Worm (Caenorhabditis elegans) whole organism, L1 larva: ENCODE results near the gene tsfm-1.
A peak's percentile ranks its signal among the peaks of the same experiment; 100 is the strongest.

Source experiments
- C04F5.9 ChIP-seq: sonication (generic microtip); optimal IDR thresholded peaks from 2 replicates; lab custom pipeline; 2016; ENCODE audit warnings: missing genetic modification characterization, missing compliant biosample characterization
- C16A3.4 ChIP-seq: fragments of 150-350 bp; optimal IDR thresholded peaks from 2 replicates; lab custom pipeline; 2014; ENCODE audit warnings: missing biosample characterization, missing genetic modification characterization
- F16B12.6 ChIP-seq: fragments of 150-350 bp; optimal IDR thresholded peaks from 2 replicates; lab custom pipeline; 2014; ENCODE audit warnings: missing biosample characterization, missing genetic modification characterization
- alr-1 ChIP-seq: fragments of 200-800 bp; sonication (Bioruptor generic); optimal IDR thresholded peaks from 2 replicates; lab custom pipeline; 2018; ENCODE audit warnings: borderline replicate concordance, mild to moderate bottlenecking, missing genetic modification characterization, missing compliant biosample characterization
- aly-2 ChIP-seq: fragments of 150-350 bp; optimal IDR thresholded peaks from 2 replicates; lab custom pipeline; 2014; ENCODE audit warnings: missing biosample characterization, missing genetic modification characterization
- blmp-1 ChIP-seq: fragments of 150-350 bp; optimal IDR thresholded peaks from 2 replicates; lab custom pipeline; 2014; ENCODE audit warnings: missing biosample characterization, missing genetic modification characterization
- ceh-82 ChIP-seq, 3 experiments: fragments of 150-350 bp in 1 of 3; sonication (generic microtip) in 2 of 3; optimal IDR thresholded peaks; 2 replicates each; lab custom pipeline; 2014 to 2017; ENCODE audit warnings: missing biosample characterization in 3 of 3, missing genetic modification characterization in 3 of 3
- ceh-90 ChIP-seq: sonication (generic microtip); optimal IDR thresholded peaks from 2 replicates; lab custom pipeline; 2016; ENCODE audit warnings: missing genetic modification characterization, missing compliant biosample characterization
- dpl-1 ChIP-seq, 3 experiments: fragments of 150-350 bp in 2 of 3; sonication (generic microtip) in 1 of 3; optimal IDR thresholded peaks; 2 replicates each; lab custom pipeline; 2014 to 2017; ENCODE audit warnings: missing biosample characterization in 3 of 3, missing genetic modification characterization in 3 of 3, missing genetic modification reagents in 3 of 3
- efl-1 ChIP-seq, 4 experiments: fragments of 150-350 bp; optimal IDR thresholded peaks in 3 of 4; peaks in 1 of 4; 1 replicate in 1 of 4; 2 replicates in 3 of 4; lab custom pipeline; 2014; ENCODE audit warnings: missing biosample characterization in 2 of 4, missing genetic modification characterization in 2 of 4, missing genetic modification reagents in 2 of 4
- efl-3 ChIP-seq: fragments of 200-800 bp; sonication (Bioruptor generic); optimal IDR thresholded peaks from 2 replicates; lab custom pipeline; 2018; ENCODE audit warnings: mild to moderate bottlenecking, missing genetic modification characterization, missing compliant biosample characterization
- elt-3 ChIP-seq, 6 experiments: fragments of 150-350 bp in 1 of 6; sonication (generic microtip); optimal IDR thresholded peaks; 2 replicates each; lab custom pipeline; 2017 to 2018; ENCODE audit warnings: missing biosample characterization in 6 of 6, missing genetic modification characterization in 6 of 6, inconsistent platforms in 1 of 6
- fkh-8 ChIP-seq: sonication (generic microtip); optimal IDR thresholded peaks from 2 replicates; lab custom pipeline; 2016; ENCODE audit warnings: mild to moderate bottlenecking, missing genetic modification characterization, missing compliant biosample characterization
- fos-1 ChIP-seq: fragments of 150-350 bp; optimal IDR thresholded peaks from 2 replicates; lab custom pipeline; 2014; ENCODE audit warnings: missing biosample characterization, missing genetic modification characterization
- grh-1 ChIP-seq: fragments of 200-800 bp; sonication (Bioruptor generic); IDR thresholded peaks from 2 replicates; pipeline ENCODE4 v1.3.6; 2022; ENCODE audit warnings: missing genetic modification reagents, missing genetic modification characterization, missing compliant biosample characterization
- hlh-4 ChIP-seq: sonication (generic microtip); optimal IDR thresholded peaks from 2 replicates; lab custom pipeline; 2016; ENCODE audit warnings: mild to moderate bottlenecking, missing genetic modification characterization, missing compliant biosample characterization
- hpl-2 ChIP-seq: fragments of 150-350 bp; optimal IDR thresholded peaks from 2 replicates; lab custom pipeline; 2014; ENCODE audit warnings: missing biosample characterization, missing genetic modification reagents, missing genetic modification characterization
- irx-1 ChIP-seq: sonication (generic microtip); optimal IDR thresholded peaks from 2 replicates; lab custom pipeline; 2016; ENCODE audit warnings: missing genetic modification characterization, missing compliant biosample characterization
- lin-13 ChIP-seq: fragments of 150-350 bp; optimal IDR thresholded peaks from 2 replicates; lab custom pipeline; 2014; ENCODE audit warnings: missing biosample characterization, missing genetic modification reagents, missing genetic modification characterization
- lin-14 ChIP-seq: fragments of 200-800 bp; sonication (Bioruptor generic); optimal IDR thresholded peaks from 2 replicates; lab custom pipeline; 2018; ENCODE audit warnings: mild to moderate bottlenecking, missing genetic modification characterization, moderate library complexity, missing compliant biosample characterization
- lin-15B ChIP-seq: fragments of 150-350 bp; sonication (generic microtip); optimal IDR thresholded peaks from 3 replicates; lab custom pipeline; 2014; ENCODE audit warnings: missing biosample characterization, missing genetic modification characterization
- lin-35 ChIP-seq, 2 experiments: fragments of 150-350 bp; optimal IDR thresholded peaks; 2 replicates each; lab custom pipeline; 2014; ENCODE audit warnings: missing biosample characterization in 2 of 2, missing genetic modification characterization in 2 of 2, missing genetic modification reagents in 2 of 2
- lir-3 ChIP-seq: sonication (generic microtip); optimal IDR thresholded peaks from 2 replicates; lab custom pipeline; 2016; ENCODE audit warnings: mild to moderate bottlenecking, missing genetic modification characterization, moderate library complexity, missing compliant biosample characterization; ENCODE audit not compliant: poor library complexity
- lsy-2 ChIP-seq, 2 experiments: fragments of 150-350 bp; optimal IDR thresholded peaks; 2 replicates each; lab custom pipeline; 2014; ENCODE audit warnings: missing biosample characterization in 2 of 2, missing genetic modification characterization in 2 of 2
- mab-9 ChIP-seq: fragments of 200-800 bp; sonication (Bioruptor generic); IDR thresholded peaks from 2 replicates; pipeline ENCODE4 v1.3.6; 2022; ENCODE audit warnings: missing genetic modification reagents, missing genetic modification characterization, missing compliant biosample characterization
- mep-1 ChIP-seq: fragments of 150-350 bp; optimal IDR thresholded peaks from 2 replicates; lab custom pipeline; 2014; ENCODE audit warnings: missing biosample characterization, missing genetic modification characterization
- nhr-20 ChIP-seq: sonication (generic microtip); optimal IDR thresholded peaks from 2 replicates; lab custom pipeline; 2016; ENCODE audit warnings: mild to moderate bottlenecking, missing genetic modification characterization, missing compliant biosample characterization
- nhr-237 ChIP-seq: fragments of 150-350 bp; optimal IDR thresholded peaks from 2 replicates; lab custom pipeline; 2014; ENCODE audit warnings: missing biosample characterization, missing genetic modification characterization
- nhr-47 ChIP-seq: sonication (generic microtip); optimal IDR thresholded peaks from 2 replicates; lab custom pipeline; 2016; ENCODE audit warnings: mild to moderate bottlenecking, missing genetic modification characterization, moderate library complexity, missing compliant biosample characterization
- nhr-71 ChIP-seq: sonication (generic microtip); optimal IDR thresholded peaks from 2 replicates; lab custom pipeline; 2016; ENCODE audit warnings: mild to moderate bottlenecking, missing genetic modification characterization, moderate library complexity, missing compliant biosample characterization
- nhr-76 ChIP-seq: sonication (generic microtip); optimal IDR thresholded peaks from 2 replicates; lab custom pipeline; 2017; ENCODE audit warnings: missing biosample characterization, missing genetic modification characterization
- nhr-77 ChIP-seq: fragments of 150-350 bp; optimal IDR thresholded peaks from 2 replicates; lab custom pipeline; 2014; ENCODE audit warnings: missing biosample characterization, missing genetic modification characterization
- nhr-85 ChIP-seq: sonication (generic microtip); peaks from one replicate; lab custom pipeline; 2016; ENCODE audit warnings: missing genetic modification characterization, inconsistent platforms, missing compliant biosample characterization
- nhr-90 ChIP-seq: sonication (generic microtip); optimal IDR thresholded peaks from 2 replicates; lab custom pipeline; 2016; ENCODE audit warnings: mild to moderate bottlenecking, missing genetic modification characterization, missing compliant biosample characterization; ENCODE audit not compliant: poor library complexity
- rnt-1 ChIP-seq: sonication (generic microtip); optimal IDR thresholded peaks from 2 replicates; lab custom pipeline; 2016; ENCODE audit warnings: mild to moderate bottlenecking, missing genetic modification characterization, moderate library complexity, missing compliant biosample characterization
- skn-1 ChIP-seq: fragments of 150-350 bp; optimal IDR thresholded peaks from 2 replicates; lab custom pipeline; 2014; ENCODE audit warnings: missing biosample characterization, missing genetic modification characterization
- snpc-4 ChIP-seq: fragments of 150-350 bp; optimal IDR thresholded peaks from 2 replicates; lab custom pipeline; 2014; ENCODE audit warnings: missing biosample characterization, missing genetic modification characterization
- snu-23 ChIP-seq: sonication (generic microtip); optimal IDR thresholded peaks from 2 replicates; lab custom pipeline; 2016; ENCODE audit warnings: missing genetic modification characterization, missing compliant biosample characterization
- sox-4 ChIP-seq: sonication (generic microtip); optimal IDR thresholded peaks from 2 replicates; lab custom pipeline; 2016; ENCODE audit warnings: missing genetic modification characterization, missing compliant biosample characterization
- sptf-1 ChIP-seq: fragments of 150-350 bp; optimal IDR thresholded peaks from 2 replicates; lab custom pipeline; 2014; ENCODE audit warnings: missing biosample characterization, missing genetic modification characterization
- swsn-7 ChIP-seq: sonication (generic microtip); optimal IDR thresholded peaks from 2 replicates; lab custom pipeline; 2016; ENCODE audit warnings: missing genetic modification characterization, missing compliant biosample characterization
- tbx-2 ChIP-seq: sonication (generic microtip); optimal IDR thresholded peaks from 2 replicates; lab custom pipeline; 2016; ENCODE audit warnings: missing genetic modification characterization, missing compliant biosample characterization
- unc-130 ChIP-seq: fragments of 150-350 bp; optimal IDR thresholded peaks from 2 replicates; lab custom pipeline; 2017; ENCODE audit warnings: missing biosample characterization, missing genetic modification characterization, inconsistent platforms
- unc-30 ChIP-seq: sonication (generic microtip); optimal IDR thresholded peaks from 2 replicates; lab custom pipeline; 2017; ENCODE audit warnings: missing biosample characterization, missing genetic modification characterization
- unc-62 ChIP-seq: fragments of 150-350 bp; optimal IDR thresholded peaks from 2 replicates; lab custom pipeline; 2014; ENCODE audit warnings: missing biosample characterization, missing genetic modification reagents, missing genetic modification characterization
- unc-98 ChIP-seq: fragments of 200-800 bp; sonication (Bioruptor generic); IDR thresholded peaks from 2 replicates; pipeline ENCODE4 v1.3.6; 2022; ENCODE audit warnings: missing genetic modification characterization, missing compliant biosample characterization
- zag-1 ChIP-seq: fragments of 150-350 bp; optimal IDR thresholded peaks from 2 replicates; lab custom pipeline; 2014; ENCODE audit warnings: missing biosample characterization, missing genetic modification characterization
- ztf-4 ChIP-seq: fragments of 150-350 bp; optimal IDR thresholded peaks from 2 replicates; lab custom pipeline; 2014; ENCODE audit warnings: missing biosample characterization, missing genetic modification characterization

Gene tsfm-1

ce11 chrV:12295520-12295919 is 24.2 kb upstream of the tsfm-1 start:
- TF ChIP-seq lin-14 (GFP tag; lab: Kevin White, UChicago) (peak; percentile 56), nhr-20 (peak; percentile 36), tbx-2 (tag; lab: Kevin White, UChicago) (peak; percentile 15), lin-15B (no peak), sox-4 (tag; lab: Kevin White, UChicago) (no peak), nhr-237 (tag; lab: Kevin White, UChicago) (no peak), aly-2 (tag; lab: Kevin White, UChicago) (no peak), blmp-1 (tag; lab: Kevin White, UChicago) (peak; percentile 38), lir-3 (no peak), efl-3 (GFP tag; lab: Kevin White, UChicago) (peak; percentile 39), lsy-2 (tag; optimal IDR thresholded peaks at IDR 0.05; lab: Kevin White, UChicago) (peak in 1 of 2 experiments; percentile 48), C04F5.9 (no peak), snu-23 (GFP tag; lab: Kevin White, UChicago) (peak; percentile 33), elt-3 (tag; optimal IDR thresholded peaks at IDR 0.05; lab: Kevin White, UChicago) (peak in 1 of 6 experiments; percentile 40), rnt-1 (tag; lab: Kevin White, UChicago) (peak; percentile 25), lin-35 (GFP tag; optimal IDR thresholded peaks at IDR 0.05; lab: Kevin White, UChicago) (peak in 1 of 2 experiments; percentile 23), irx-1 (tag; lab: Kevin White, UChicago) (peak; percentile 25), mab-9 (GFP tag; lab: Robert Waterston, UW) (no peak), snpc-4 (tag; lab: Kevin White, UChicago) (no peak), nhr-71 (tag; lab: Kevin White, UChicago) (peak; percentile 49), grh-1 (GFP tag; lab: Robert Waterston, UW) (peak; percentile 32; the same call in 1 of the 2 replicates), mep-1 (tag; lab: Kevin White, UChicago) (peak; percentile 16), unc-98 (GFP tag; lab: Robert Waterston, UW) (no peak), unc-130 (tag; lab: Kevin White, UChicago) (peak; percentile 2), nhr-85 (tag; lab: Kevin White, UChicago) (peak; percentile 96), nhr-47 (tag; lab: Kevin White, UChicago) (peak; percentile 2)

- no peak for TF ChIP-seq C16A3.4
- no peak for TF ChIP-seq skn-1 (tag; lab: Kevin White, UChicago)
- no peak for TF ChIP-seq aly-2 (tag; lab: Kevin White, UChicago)
- no peak for TF ChIP-seq efl-1 (optimal IDR thresholded peaks at IDR 0.05; lab: Kevin White, UChicago)
- peak in 1 of 2 experiments; percentile 87 for TF ChIP-seq efl-1 (GFP tag; optimal IDR thresholded peaks at IDR 0.05 in 1 of 2; lab: Kevin White, UChicago)
- TF ChIP-seq sptf-1 (tag; lab: Kevin White, UChicago) = no peak
- no peak for TF ChIP-seq alr-1
- TF ChIP-seq hpl-2 = no peak
- TF ChIP-seq blmp-1 (tag; lab: Kevin White, UChicago) = peak; percentile 17
- no peak for TF ChIP-seq ceh-82 (tag; optimal IDR thresholded peaks at IDR 0.05; lab: Kevin White, UChicago)
- peak in 1 of 2 experiments; percentile 10 for TF ChIP-seq lin-35 (GFP tag; optimal IDR thresholded peaks at IDR 0.05; lab: Kevin White, UChicago)
These were observed 23.7 kb upstream of the tsfm-1 start for ce11 chrV:12295015-12295414.

ce11 chrV:12294091-12294490 is 22.7 kb upstream of the tsfm-1 start:
- TF ChIP-seq hpl-2 = no peak
- no peak for TF ChIP-seq nhr-47 (tag; lab: Kevin White, UChicago)
- TF ChIP-seq ceh-82 (tag; optimal IDR thresholded peaks at IDR 0.05; lab: Kevin White, UChicago) = no peak
- no peak for TF ChIP-seq fos-1 (tag; lab: Kevin White, UChicago)
- TF ChIP-seq fkh-8 (tag; lab: Kevin White, UChicago) = no peak
- no peak for TF ChIP-seq nhr-77 (tag; lab: Kevin White, UChicago)
- no peak for TF ChIP-seq swsn-7 (tag; lab: Kevin White, UChicago)
- no peak for TF ChIP-seq nhr-76
- TF ChIP-seq lin-13 (GFP tag; lab: Kevin White, UChicago) = no peak
- TF ChIP-seq hlh-4 (tag; lab: Kevin White, UChicago) = no peak
- no peak for TF ChIP-seq lir-3
- TF ChIP-seq lsy-2 (tag; optimal IDR thresholded peaks at IDR 0.05; lab: Kevin White, UChicago) = peak in 1 of 2 experiments; percentile 49
- peak; percentile 18 for TF ChIP-seq nhr-20
- TF ChIP-seq unc-62 (GFP tag; lab: Kevin White, UChicago) = no peak
- peak; percentile 69 for TF ChIP-seq nhr-85 (tag; lab: Kevin White, UChicago)
- TF ChIP-seq unc-30 (tag; lab: Kevin White, UChicago) = no peak
- TF ChIP-seq tbx-2 (tag; lab: Kevin White, UChicago) = peak; percentile 9
- no peak for TF ChIP-seq zag-1 (tag; lab: Kevin White, UChicago)
- TF ChIP-seq nhr-90 (tag; lab: Kevin White, UChicago) = peak; percentile 4
- TF ChIP-seq ztf-4 (tag; lab: Kevin White, UChicago) = no peak
- TF ChIP-seq C04F5.9 = no peak
- peak; percentile 42 for TF ChIP-seq lin-14 (GFP tag; lab: Kevin White, UChicago)
- TF ChIP-seq irx-1 (tag; lab: Kevin White, UChicago) = no peak
- TF ChIP-seq dpl-1 (GFP tag; optimal IDR thresholded peaks at IDR 0.05; lab: Kevin White, UChicago) = no peak
- no peak for TF ChIP-seq ceh-90 (tag; lab: Kevin White, UChicago)
- TF ChIP-seq F16B12.6 (tag; lab: Kevin White, UChicago) = no peak
